Fruit fly (Drosophila melanogaster) whole organism, embryonic: ENCODE measurements around the gene Rbp.
A peak's percentile ranks its signal among the peaks of the same experiment; 100 is the strongest.

Experiments
- Abd-B ChIP-seq: fragments of 200-800 bp; sonication (Bioruptor generic); optimal IDR thresholded peaks from 2 replicates; lab custom pipeline; 2018; ENCODE audit warnings: missing biosample characterization, mild to moderate bottlenecking, missing genetic modification characterization, moderate library complexity
- Aef1 ChIP-seq: fragments of 200-800 bp; sonication (Bioruptor generic); IDR thresholded peaks from 3 replicates; pipeline ENCODE4 v1.3.6; 2022; ENCODE audit warnings: missing biosample characterization, missing genetic modification characterization
- CG10267 ChIP-seq: fragments of 200-800 bp; sonication (Bioruptor generic); optimal IDR thresholded peaks from 2 replicates; lab custom pipeline; 2018; ENCODE audit warnings: missing biosample characterization, mild to moderate bottlenecking, missing genetic modification characterization, moderate library complexity
- CG10366 ChIP-seq: fragments of 200-800 bp; sonication (Bioruptor generic); IDR thresholded peaks from 2 replicates; pipeline ENCODE4 v1.3.6; 2022; ENCODE audit warnings: missing biosample characterization, missing genetic modification characterization
- CG10431 ChIP-seq: fragments of 200-800 bp; sonication (Bioruptor generic); optimal IDR thresholded peaks from 3 replicates; lab custom pipeline; 2018; ENCODE audit warnings: missing biosample characterization, mild to moderate bottlenecking, missing genetic modification characterization
- CG12236 ChIP-seq: fragments of 200-800 bp; sonication (Bioruptor generic); optimal IDR thresholded peaks from 2 replicates; lab custom pipeline; 2016; ENCODE audit warnings: missing biosample characterization, missing genetic modification characterization
- CG12769 ChIP-seq: fragments of 200-800 bp; sonication (Bioruptor generic); optimal IDR thresholded peaks from 2 replicates; lab custom pipeline; 2019; ENCODE audit warnings: missing biosample characterization, mild to moderate bottlenecking, missing genetic modification characterization, moderate library complexity
- CG15601 ChIP-seq: fragments of 200-800 bp; sonication (Bioruptor generic); optimal IDR thresholded peaks from 3 replicates; lab custom pipeline; 2019; ENCODE audit warnings: missing biosample characterization, mild to moderate bottlenecking, missing genetic modification characterization, moderate library complexity
- CG1603 ChIP-seq: fragments of 200-800 bp; sonication (Bioruptor generic); optimal IDR thresholded peaks from 2 replicates; lab custom pipeline; 2019; ENCODE audit warnings: missing biosample characterization, mild to moderate bottlenecking, missing genetic modification characterization, moderate library complexity
- CG16779 ChIP-seq: fragments of 200-800 bp; sonication (Bioruptor generic); IDR thresholded peaks from 2 replicates; pipeline ENCODE4 v1.3.6; 2022; ENCODE audit warnings: missing biosample characterization, missing genetic modification characterization
- CG1792 ChIP-seq: fragments of 200-800 bp; sonication (Bioruptor generic); optimal IDR thresholded peaks from 2 replicates; lab custom pipeline; 2016; ENCODE audit warnings: missing biosample characterization, missing genetic modification characterization
- CG18476 ChIP-seq: fragments of 200-800 bp; sonication (Bioruptor generic); optimal IDR thresholded peaks from 2 replicates; lab custom pipeline; 2016; ENCODE audit warnings: missing biosample characterization, mild to moderate bottlenecking, missing genetic modification characterization
- CG2875 ChIP-seq: fragments of 200-800 bp; sonication (Bioruptor generic); optimal IDR thresholded peaks from 2 replicates; lab custom pipeline; 2017; ENCODE audit warnings: missing biosample characterization, mild to moderate bottlenecking, missing genetic modification characterization, missing genetic modification reagents
- CG6683 ChIP-seq: fragments of 200-800 bp; sonication (Bioruptor generic); optimal IDR thresholded peaks from 2 replicates; lab custom pipeline; 2017; ENCODE audit warnings: missing biosample characterization, mild to moderate bottlenecking, missing genetic modification characterization, missing genetic modification reagents
- CG7963 ChIP-seq: fragments of 200-800 bp; sonication (Bioruptor generic); IDR thresholded peaks from 3 replicates; pipeline ENCODE4 v1.3.6; 2022; ENCODE audit warnings: missing biosample characterization, missing genetic modification characterization; ENCODE audit not compliant: partially characterized antibody
- Drgx ChIP-seq: fragments of 200-800 bp; sonication (Bioruptor generic); IDR thresholded peaks from 2 replicates; pipeline ENCODE4 v1.3.6; 2022; ENCODE audit warnings: missing biosample characterization, missing genetic modification characterization
- Hmr ChIP-seq: fragments of 200-800 bp; sonication (Bioruptor generic); optimal IDR thresholded peaks from 3 replicates; lab custom pipeline; 2017; ENCODE audit warnings: mild to moderate bottlenecking, missing biosample characterization, missing genetic modification reagents, missing genetic modification characterization
- Hmx ChIP-seq: fragments of 200-800 bp; sonication (Bioruptor generic); optimal IDR thresholded peaks from 2 replicates; lab custom pipeline; 2016; ENCODE audit warnings: missing biosample characterization, missing genetic modification characterization
- Mad ChIP-seq: fragments of 200-800 bp; sonication (Bioruptor generic); optimal IDR thresholded peaks from 2 replicates; lab custom pipeline; 2016; ENCODE audit warnings: missing biosample characterization, missing genetic modification characterization
- Myb ChIP-seq: fragments of 200-800 bp; sonication (Bioruptor generic); optimal IDR thresholded peaks from 2 replicates; lab custom pipeline; 2016; ENCODE audit warnings: missing biosample characterization, missing genetic modification characterization
- Rfx ChIP-seq: fragments of 200-800 bp; sonication (Bioruptor generic); IDR thresholded peaks from 2 replicates; pipeline ENCODE4 v1.3.6; 2022; ENCODE audit warnings: missing biosample characterization, missing genetic modification characterization
- Tbp ChIP-seq: fragments of >200 bp; optimal IDR thresholded peaks from 2 replicates; lab custom pipeline; 2018; ENCODE audit warnings: missing biosample characterization, missing genetic modification characterization
- YL-1 ChIP-seq: fragments of 200-800 bp; sonication (Bioruptor generic); optimal IDR thresholded peaks from 3 replicates; lab custom pipeline; 2017; ENCODE audit warnings: missing biosample characterization, mild to moderate bottlenecking, missing genetic modification characterization
- ase ChIP-seq: fragments of 200-800 bp; sonication (Bioruptor generic); IDR thresholded peaks from 3 replicates; pipeline ENCODE4 v1.3.6; 2022; ENCODE audit warnings: missing biosample characterization, missing genetic modification characterization
- btn ChIP-seq: fragments of 200-800 bp; sonication (Bioruptor generic); optimal IDR thresholded peaks from 2 replicates; lab custom pipeline; 2016; ENCODE audit warnings: missing biosample characterization, missing genetic modification characterization
- chm ChIP-seq: fragments of 200-800 bp; sonication (Bioruptor generic); IDR thresholded peaks from 2 replicates; pipeline ENCODE4 v1.3.6; 2022; ENCODE audit warnings: missing biosample characterization, missing genetic modification characterization
- corto ChIP-seq: fragments of 200-800 bp; sonication (Bioruptor generic); optimal IDR thresholded peaks from 2 replicates; lab custom pipeline; 2016; ENCODE audit warnings: missing biosample characterization, mild to moderate bottlenecking, missing genetic modification characterization, moderate library complexity
- crol ChIP-seq: fragments of 200-800 bp; sonication (Bioruptor generic); IDR thresholded peaks from 2 replicates; pipeline ENCODE4 v1.3.6; 2022; ENCODE audit warnings: missing biosample characterization, missing genetic modification characterization
- danr ChIP-seq: fragments of 200-800 bp; sonication (Bioruptor generic); IDR thresholded peaks from 2 replicates; pipeline ENCODE4 v1.3.6; 2022; ENCODE audit warnings: missing biosample characterization, missing genetic modification characterization
- disco-r ChIP-seq: fragments of 200-800 bp; sonication (Bioruptor generic); optimal IDR thresholded peaks from 2 replicates; lab custom pipeline; 2016; ENCODE audit warnings: missing biosample characterization, missing genetic modification characterization
- dpn ChIP-seq, 2 experiments: fragments of 200-800 bp; sonication (Bioruptor generic); optimal IDR thresholded peaks; 3 replicates each; lab custom pipeline; 2016; ENCODE audit warnings: missing biosample characterization in 2 of 2, missing genetic modification characterization in 2 of 2
- eve ChIP-seq, 2 experiments: fragments of >200 bp; optimal IDR thresholded peaks; 2 replicates each; lab custom pipeline; 2017; ENCODE audit warnings: missing biosample characterization in 2 of 2, missing genetic modification characterization in 2 of 2
- gce ChIP-seq: fragments of 200-800 bp; sonication (Bioruptor generic); IDR thresholded peaks from 3 replicates; pipeline ENCODE4 v1.3.6; 2022; ENCODE audit warnings: missing biosample characterization, missing genetic modification characterization
- gem ChIP-seq: fragments of 200-800 bp; sonication (Bioruptor generic); optimal IDR thresholded peaks from 2 replicates; lab custom pipeline; 2019; ENCODE audit warnings: missing biosample characterization, mild to moderate bottlenecking, missing genetic modification characterization, moderate library complexity
- hth ChIP-seq: fragments of >200 bp; optimal IDR thresholded peaks from 2 replicates; lab custom pipeline; 2017; ENCODE audit warnings: inconsistent platforms
- jigr1 ChIP-seq: fragments of 200-800 bp; sonication (Bioruptor generic); IDR thresholded peaks from 3 replicates; pipeline ENCODE4 v1.3.6; 2022; ENCODE audit warnings: missing biosample characterization, missing genetic modification characterization
- lola ChIP-seq, 3 experiments: fragments of >200 bp in 2 of 3; fragments of 200-800 bp in 1 of 3; sonication (Bioruptor generic) in 1 of 3; optimal IDR thresholded peaks; 2 replicates each; lab custom pipeline; 2017 to 2019; ENCODE audit warnings: missing biosample characterization in 3 of 3, missing genetic modification characterization in 3 of 3, mild to moderate bottlenecking in 1 of 3, moderate library complexity in 1 of 3
- luna ChIP-seq: fragments of 200-800 bp; sonication (Bioruptor generic); optimal IDR thresholded peaks from 2 replicates; lab custom pipeline; 2016; ENCODE audit warnings: missing biosample characterization, missing genetic modification characterization
- pfk ChIP-seq: fragments of 200-800 bp; sonication (Bioruptor generic); optimal IDR thresholded peaks from 2 replicates; lab custom pipeline; 2018; ENCODE audit warnings: missing biosample characterization, mild to moderate bottlenecking, missing genetic modification characterization, moderate library complexity
- pum ChIP-seq: fragments of 200-800 bp; sonication (Bioruptor generic); optimal IDR thresholded peaks from 2 replicates; lab custom pipeline; 2016; ENCODE audit warnings: missing biosample characterization, missing genetic modification characterization
- repo ChIP-seq: fragments of 200-800 bp; sonication (Bioruptor generic); optimal IDR thresholded peaks from 2 replicates; lab custom pipeline; 2016; ENCODE audit warnings: missing biosample characterization, missing genetic modification characterization
- sisA ChIP-seq: fragments of 200-800 bp; sonication (Bioruptor generic); IDR thresholded peaks from 2 replicates; pipeline ENCODE4 v1.3.6; 2022; ENCODE audit warnings: missing biosample characterization, missing genetic modification characterization
- slbo ChIP-seq: fragments of 200-800 bp; sonication (Bioruptor generic); IDR thresholded peaks from 2 replicates; pipeline ENCODE4 v1.3.6; 2022; ENCODE audit warnings: missing biosample characterization, missing genetic modification characterization
- sob ChIP-seq: fragments of 200-800 bp; sonication (Bioruptor generic); IDR thresholded peaks from 2 replicates; pipeline ENCODE4 v1.3.6; 2022; ENCODE audit warnings: missing biosample characterization, missing genetic modification characterization
- sqz ChIP-seq: fragments of 200-800 bp; sonication (Bioruptor generic); optimal IDR thresholded peaks from 3 replicates; lab custom pipeline; 2018; ENCODE audit warnings: missing biosample characterization, mild to moderate bottlenecking, missing genetic modification characterization
- wdn ChIP-seq: fragments of 200-800 bp; sonication (Bioruptor generic); IDR thresholded peaks from 2 replicates; pipeline ENCODE4 v1.3.6; 2022; ENCODE audit warnings: missing biosample characterization, missing genetic modification characterization
- wor ChIP-seq: fragments of 200-800 bp; sonication (Bioruptor generic); IDR thresholded peaks from 2 replicates; pipeline ENCODE4 v1.3.6; 2022; ENCODE audit warnings: missing biosample characterization, missing genetic modification characterization
- zf30C ChIP-seq: fragments of 200-800 bp; sonication (Bioruptor generic); optimal IDR thresholded peaks from 3 replicates; lab custom pipeline; 2018; ENCODE audit warnings: missing biosample characterization, mild to moderate bottlenecking, missing genetic modification characterization

Gene Rbp

dm6 chr3R:15408131-15408731 is 33.8 kb downstream of the Rbp start, which contains the start of gene Atx2 (continued):
- TF ChIP-seq sisA (GFP tag; lab: Robert Waterston, UW), result no peak
- TF ChIP-seq CG12236 (GFP tag; lab: Kevin White, UChicago), result no peak
- TF ChIP-seq crol (GFP tag; lab: Robert Waterston, UW), result no peak
- no peak for TF ChIP-seq jigr1 (GFP tag; lab: Robert Waterston, UW)
- TF ChIP-seq sob (GFP tag; lab: Robert Waterston, UW), result peak; percentile 57; the same call in 1 of the 2 replicates
- TF ChIP-seq wdn (GFP tag; lab: Robert Waterston, UW), result peak; percentile 24; the same call in 1 of the 2 replicates
- TF ChIP-seq CG18476 (GFP tag; lab: Kevin White, UChicago), result peak; percentile 19
- TF ChIP-seq danr (GFP tag; lab: Robert Waterston, UW), result no peak
- TF ChIP-seq YL-1 (GFP tag; lab: Kevin White, UChicago), result peak; percentile 73
- peak; percentile 40 for TF ChIP-seq Myb
- TF ChIP-seq CG12769 (tag; lab: Kevin White, UChicago), result no peak
- peak; percentile 51 for TF ChIP-seq CG15601 (tag; lab: Kevin White, UChicago)
- TF ChIP-seq CG1792 (GFP tag; lab: Kevin White, UChicago), result peak; percentile 54
- TF ChIP-seq disco-r (GFP tag; lab: Kevin White, UChicago), result peak; percentile 14
- TF ChIP-seq btn (GFP tag; lab: Kevin White, UChicago), result no peak
- TF ChIP-seq repo (GFP tag; lab: Kevin White, UChicago), result no peak

DNA sequence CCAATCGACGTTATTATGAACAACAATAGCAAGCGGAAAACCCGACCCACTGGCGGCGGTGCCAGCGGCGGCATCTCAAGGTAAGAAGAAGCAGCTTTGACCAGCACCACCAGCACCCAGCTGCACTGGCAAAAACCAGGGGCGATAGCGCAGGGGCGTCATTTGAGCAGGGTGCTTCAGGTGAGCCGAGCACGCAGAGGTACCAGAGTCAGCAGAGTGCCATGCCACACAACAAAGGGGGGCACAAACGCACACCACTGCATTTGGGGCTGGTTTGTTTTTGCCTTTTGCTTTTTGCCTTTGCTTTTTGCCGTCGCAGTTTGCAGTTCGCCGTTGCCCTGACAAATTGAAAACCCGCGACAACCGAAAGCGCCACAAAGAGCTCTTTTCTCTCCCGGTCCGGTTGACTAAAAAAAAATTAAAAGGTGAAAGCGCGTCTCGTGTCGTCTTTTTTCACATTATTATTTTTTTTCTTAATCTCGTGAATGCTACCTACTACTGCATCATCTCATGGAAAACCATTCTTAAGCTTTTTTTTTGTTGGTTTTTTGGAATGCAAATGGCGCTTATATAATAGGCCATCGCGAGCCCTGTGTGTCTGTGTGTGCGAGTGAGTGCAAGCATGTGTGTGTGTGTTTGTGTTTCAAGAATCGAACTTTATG is 34.8 kb downstream of the Rbp start:
- TF ChIP-seq Mad (GFP tag; lab: Kevin White, UChicago) (no peak), YL-1 (GFP tag; lab: Kevin White, UChicago) (no peak), CG10431 (GFP tag; lab: Kevin White, UChicago) (peak; percentile 22), Hmr (no peak), gce (0 out of 3 replicates have a peak, but pooled peaks have one; percentile 6), Drgx (GFP tag; lab: Robert Waterston, UW) (peak; percentile 61; the same call in 1 of the 2 replicates), wor (GFP tag; lab: Robert Waterston, UW) (no peak), hth (lab: Kevin White, UChicago) (no peak), Aef1 (no peak), Tbp (GFP tag; lab: Kevin White, UChicago) (no peak), chm (GFP tag; lab: Robert Waterston, UW) (no peak), luna (GFP tag; lab: Kevin White, UChicago) (no peak), Rfx (GFP tag; lab: Robert Waterston, UW) (peak; percentile 41; the same call in 1 of the 2 replicates), CG7963 (GFP tag; lab: Robert Waterston, UW) (no peak), CG10366 (GFP tag; lab: Robert Waterston, UW) (no peak), pfk (GFP tag; lab: Kevin White, UChicago) (no peak), gem (tag; lab: Kevin White, UChicago) (no peak), dpn (GFP tag; optimal IDR thresholded peaks at IDR 0.05; lab: Kevin White, UChicago) (peak in 1 of 2 experiments; percentile 18), Hmx (GFP tag; lab: Kevin White, UChicago) (no peak), corto (GFP tag; lab: Kevin White, UChicago) (peak; percentile 10), zf30C (GFP tag; lab: Kevin White, UChicago) (peak; percentile 57), CG6683 (GFP tag; lab: Kevin White, UChicago) (no peak), CG1603 (tag; lab: Kevin White, UChicago) (peak; percentile 9), CG16779 (GFP tag; lab: Robert Waterston, UW) (0 out of 2 replicates have a peak, but pooled peaks have one; percentile 29), eve (GFP tag; optimal IDR thresholded peaks at IDR 0.05; lab: Kevin White, UChicago) (no peak), ase (no peak), slbo (GFP tag; lab: Robert Waterston, UW) (peak; percentile 37; the same call in 1 of the 2 replicates), pum (GFP tag; lab: Kevin White, UChicago) (no peak), sqz (peak; percentile 68), CG10267 (tag; lab: Kevin White, UChicago) (no peak), Abd-B (GFP tag; lab: Kevin White, UChicago) (no peak), lola (GFP tag; optimal IDR thresholded peaks at IDR 0.05; lab: Kevin White, UChicago) (no peak), CG2875 (GFP tag; lab: Kevin White, UChicago) (no peak)
